Worm (Caenorhabditis elegans) whole organism, L2 larva: ENCODE results near the gene T02E9.5.

Source experiments
- alr-1 ChIP-seq: fragments of 150-350 bp; optimal IDR thresholded peaks from 2 replicates; lab custom pipeline; 2014; ENCODE audit warnings: missing biosample characterization, missing genetic modification characterization
- aly-2 ChIP-seq: fragments of 150-350 bp; optimal IDR thresholded peaks from 2 replicates; lab custom pipeline; 2014; ENCODE audit warnings: missing biosample characterization, missing genetic modification characterization
- ama-1 ChIP-seq: fragments of 150-350 bp; optimal IDR thresholded peaks from 2 replicates; lab custom pipeline; 2018; ENCODE audit warnings: inconsistent platforms
- crh-2 ChIP-seq: sonication (generic microtip); optimal IDR thresholded peaks from 2 replicates; lab custom pipeline; 2017; ENCODE audit warnings: missing biosample characterization, missing genetic modification characterization
- elt-1 ChIP-seq: fragments of 150-350 bp; optimal IDR thresholded peaks from 2 replicates; lab custom pipeline; 2014; ENCODE audit warnings: missing biosample characterization, missing genetic modification characterization
- lin-11 ChIP-seq: fragments of 150-350 bp; sonication (generic microtip); optimal IDR thresholded peaks from 2 replicates; lab custom pipeline; 2014; ENCODE audit warnings: missing biosample characterization, missing genetic modification characterization, inconsistent platforms, mixed read lengths
- lin-39 ChIP-seq: fragments of 150-350 bp; optimal IDR thresholded peaks from 2 replicates; lab custom pipeline; 2014; ENCODE audit warnings: missing biosample characterization, missing genetic modification reagents, missing genetic modification characterization
- mdl-1 ChIP-seq, 2 experiments: fragments of 150-350 bp in 1 of 2; sonication (generic microtip) in 1 of 2; optimal IDR thresholded peaks; 2 replicates each; lab custom pipeline; 2017; ENCODE audit warnings: missing biosample characterization in 2 of 2, missing genetic modification characterization in 2 of 2
- nhr-23 ChIP-seq: fragments of 150-350 bp; optimal IDR thresholded peaks from 2 replicates; lab custom pipeline; 2014; ENCODE audit warnings: missing biosample characterization, missing genetic modification reagents, missing genetic modification characterization
- nhr-25 ChIP-seq: fragments of 150-350 bp; sonication (generic microtip); optimal IDR thresholded peaks from 3 replicates; lab custom pipeline; 2014; ENCODE audit warnings: missing biosample characterization, missing genetic modification characterization
- snpc-4 ChIP-seq: fragments of 150-350 bp; optimal IDR thresholded peaks from 2 replicates; lab custom pipeline; 2014; ENCODE audit warnings: missing biosample characterization, missing genetic modification characterization
- unc-62 ChIP-seq: fragments of 150-350 bp; optimal IDR thresholded peaks from 2 replicates; lab custom pipeline; 2014; ENCODE audit warnings: missing biosample characterization, missing genetic modification reagents, missing genetic modification characterization
- ztf-11 ChIP-seq: sonication (generic microtip); optimal IDR thresholded peaks from 2 replicates; lab custom pipeline; 2017; ENCODE audit warnings: missing biosample characterization, missing genetic modification characterization

ce11 chrV:11294393-11294792 is 47.6 kb upstream of the T02E9.5 start, which contains the start of gene T03F7.6:
- TF ChIP-seq unc-62 (no peak), ama-1 (lab: Kevin White, UChicago) (no peak), alr-1 (tag; lab: Kevin White, UChicago) (no peak), mdl-1 (tag; optimal IDR thresholded peaks at IDR 0.05; lab: Kevin White, UChicago) (no peak), nhr-23 (no peak), snpc-4 (no peak), nhr-25 (tag; lab: Kevin White, UChicago) (no peak), crh-2 (no peak), aly-2 (tag; lab: Kevin White, UChicago) (no peak), lin-11 (tag; lab: Kevin White, UChicago) (no peak), lin-39 (tag; lab: Kevin White, UChicago) (no peak), elt-1 (tag; lab: Kevin White, UChicago) (no peak), ztf-11 (tag; lab: Kevin White, UChicago) (no peak)
